Worm (Caenorhabditis elegans): ENCODE measurements around the gene mex-5.

DNA sequence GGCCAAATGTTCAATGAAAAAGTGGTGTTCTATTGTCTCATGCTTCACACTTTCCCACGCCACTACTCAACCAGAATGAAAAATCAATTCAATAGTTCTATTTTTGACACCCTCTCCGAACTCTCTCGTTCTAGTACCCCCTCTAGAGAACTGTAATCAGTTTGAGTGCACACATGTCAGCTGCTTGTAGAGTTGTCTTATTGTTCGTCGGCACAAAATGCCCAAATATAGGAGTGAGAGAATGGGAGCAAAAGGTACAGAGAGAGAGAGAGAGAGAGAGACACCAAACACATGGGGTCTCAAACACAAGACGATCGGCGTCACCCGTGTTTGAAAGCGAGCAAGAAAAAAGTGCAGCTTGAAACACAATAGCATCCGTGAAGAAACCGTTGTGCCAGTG lies 19.2 kb upstream of the mex-5 start:
- TF ChIP-seq lin-35 (GFP tag; optimal IDR thresholded peaks at IDR 0.05), result no peak
- no peak for TF ChIP-seq aptf-3 (GFP tag; IDR thresholded peaks at IDR 0.05)
- TF ChIP-seq F39B2.1 (GFP tag; IDR thresholded peaks at IDR 0.05), result no peak
- TF ChIP-seq somi-1 (GFP tag; optimal IDR thresholded peaks at IDR 0.05), result no peak
- TF ChIP-seq dpl-1 (GFP tag; optimal IDR thresholded peaks at IDR 0.05), result no peak
- no peak for TF ChIP-seq ceh-58 (GFP tag; IDR thresholded peaks at IDR 0.05)
- no peak for TF ChIP-seq unc-130 (GFP tag; optimal IDR thresholded peaks at IDR 0.05)
- TF ChIP-seq mel-28 (tag; optimal IDR thresholded peaks at IDR 0.05; ENCODE audit: borderline replicate concordance), result no peak
- TF ChIP-seq sea-2 (GFP tag; IDR thresholded peaks at IDR 0.05), result no peak
- no peak for TF ChIP-seq let-526 (GFP tag; IDR thresholded peaks at IDR 0.05)
